Fruit fly (Drosophila melanogaster) whole organism: ENCODE measurements around the gene Gr93d.

Experiments used
- CG8478 ChIP-seq: fragments of >200 bp; optimal IDR thresholded peaks from 2 replicates; lab custom pipeline; 2018; ENCODE audit warnings: inconsistent platforms
- Dll ChIP-seq: fragments of >200 bp; optimal IDR thresholded peaks from 2 replicates; lab custom pipeline; 2017
- EcR ChIP-seq, 2 experiments: fragments of >200 bp; optimal IDR thresholded peaks; 2 replicates each; lab custom pipeline; 2017; ENCODE audit warnings: missing biosample characterization in 2 of 2, missing genetic modification characterization in 2 of 2, missing genetic modification reagents in 2 of 2
- pan ChIP-seq: fragments of >200 bp; optimal IDR thresholded peaks from 2 replicates; lab custom pipeline; 2017
- psq ChIP-seq: fragments of >200 bp; optimal IDR thresholded peaks from 2 replicates; lab custom pipeline; 2017
- usp ChIP-seq: fragments of >200 bp; optimal IDR thresholded peaks from 2 replicates; lab custom pipeline; 2017; ENCODE audit warnings: missing biosample characterization, missing genetic modification characterization, mixed read lengths

DNA sequence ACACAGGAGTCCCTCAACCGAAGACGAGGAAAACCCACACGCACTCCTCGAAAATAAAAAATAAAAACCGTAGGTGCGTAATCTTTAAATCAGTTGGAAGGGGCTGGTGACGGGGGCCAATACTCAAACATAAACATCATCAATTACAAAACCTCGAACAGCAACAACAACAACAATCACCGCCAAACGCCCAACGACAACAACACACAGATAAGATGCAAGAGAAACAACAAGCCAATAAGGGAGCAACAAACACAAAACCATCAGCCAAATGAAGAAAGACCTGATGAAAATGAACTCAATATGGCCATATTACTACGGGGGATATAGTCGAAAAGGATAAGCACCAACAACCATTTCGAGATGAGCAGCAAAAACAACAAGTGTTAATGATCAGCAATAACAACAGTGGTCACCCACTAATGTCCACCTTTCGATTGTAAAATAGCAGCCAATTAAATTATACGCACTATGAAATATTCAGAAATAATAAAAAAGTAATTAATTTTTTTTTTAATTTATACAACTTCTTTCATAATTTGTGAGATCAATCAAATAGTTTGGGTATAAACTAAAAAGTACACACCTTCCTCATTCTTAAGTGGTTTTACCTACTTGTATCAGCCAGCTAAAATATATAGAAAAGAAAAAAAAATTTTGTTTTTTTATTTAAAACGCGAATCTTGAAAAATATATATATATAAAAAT, 22.6 kb downstream of the Gr93d start:
- TF ChIP-seq psq (lab: Kevin White, UChicago) = no peak
- no peak for TF ChIP-seq usp (GFP tag; lab: Kevin White, UChicago)
- TF ChIP-seq pan (lab: Kevin White, UChicago) = no peak
- TF ChIP-seq EcR (GFP tag; optimal IDR thresholded peaks at IDR 0.05; lab: Kevin White, UChicago) = no peak
- TF ChIP-seq Dll (lab: Kevin White, UChicago) = no peak
- no peak for TF ChIP-seq CG8478 (lab: Kevin White, UChicago)
